Fruit fly (Drosophila melanogaster) S2 (cell line): ENCODE results near the gene Cp7Fb.

Experiments
- CG8478 ChIP-seq: fragments of >200 bp; optimal IDR thresholded peaks from 2 replicates; lab custom pipeline; 2018
- CTCF ChIP-seq, 2 experiments: fragments of >200 bp; optimal IDR thresholded peaks; 2 replicates each; lab custom pipeline; 2018

dm6 chrX:8452163-8452562 is 21.5 kb upstream of the Cp7Fb start:
- no peak for TF ChIP-seq CG8478
- TF ChIP-seq CTCF (optimal IDR thresholded peaks at IDR 0.05; lab: Kevin White, UChicago) = no peak
